Fruit fly (Drosophila melanogaster) whole organism, embryonic: Measurements from ENCODE around the gene CG6923.

Experiments
- Abd-B ChIP-seq: fragments of 200-800 bp; sonication (Bioruptor generic); optimal IDR thresholded peaks from 2 replicates; lab custom pipeline; 2018; ENCODE audit warnings: missing biosample characterization, mild to moderate bottlenecking, missing genetic modification characterization, moderate library complexity
- Bdp1 ChIP-seq: fragments of 200-800 bp; sonication (Bioruptor generic); optimal IDR thresholded peaks from 3 replicates; lab custom pipeline; 2016; ENCODE audit warnings: missing biosample characterization, missing genetic modification characterization
- CG10267 ChIP-seq: fragments of 200-800 bp; sonication (Bioruptor generic); optimal IDR thresholded peaks from 2 replicates; lab custom pipeline; 2018; ENCODE audit warnings: missing biosample characterization, mild to moderate bottlenecking, missing genetic modification characterization, moderate library complexity
- CG13894 ChIP-seq: fragments of 200-800 bp; sonication (Bioruptor generic); optimal IDR thresholded peaks from 3 replicates; lab custom pipeline; 2018; ENCODE audit warnings: missing biosample characterization, mild to moderate bottlenecking, missing genetic modification characterization, moderate library complexity
- CG14710 ChIP-seq: fragments of 200-800 bp; sonication (Bioruptor generic); optimal IDR thresholded peaks from 3 replicates; lab custom pipeline; 2019; ENCODE audit warnings: missing biosample characterization, mild to moderate bottlenecking, missing genetic modification characterization, moderate library complexity
- CG1529 ChIP-seq: fragments of 200-800 bp; sonication (Bioruptor generic); optimal IDR thresholded peaks from 3 replicates; lab custom pipeline; 2018; ENCODE audit warnings: missing biosample characterization, missing genetic modification characterization
- CG17359 ChIP-seq: fragments of 200-800 bp; sonication (Bioruptor generic); optimal IDR thresholded peaks from 3 replicates; lab custom pipeline; 2018; ENCODE audit warnings: missing biosample characterization, mild to moderate bottlenecking, missing genetic modification characterization, moderate library complexity
- CG18599 ChIP-seq: fragments of 200-800 bp; sonication (Bioruptor generic); optimal IDR thresholded peaks from 3 replicates; lab custom pipeline; 2017; ENCODE audit warnings: missing biosample characterization, missing genetic modification characterization, mild to moderate bottlenecking, moderate library complexity, missing genetic modification reagents
- CG32532 ChIP-seq: fragments of 200-800 bp; sonication (Bioruptor generic); IDR thresholded peaks from 2 replicates; pipeline ENCODE4 v1.3.6; 2022; ENCODE audit warnings: missing biosample characterization, missing genetic modification characterization
- CG3281 ChIP-seq: fragments of 200-800 bp; sonication (Bioruptor generic); optimal IDR thresholded peaks from 3 replicates; lab custom pipeline; 2017; ENCODE audit warnings: missing biosample characterization, mild to moderate bottlenecking, missing genetic modification characterization
- CG33557 ChIP-seq: fragments of 200-800 bp; sonication (Bioruptor generic); optimal IDR thresholded peaks from 2 replicates; lab custom pipeline; 2019; ENCODE audit warnings: missing biosample characterization, mild to moderate bottlenecking, missing genetic modification characterization, moderate library complexity
- CG3838 ChIP-seq: fragments of 200-800 bp; sonication (Bioruptor generic); optimal IDR thresholded peaks from 3 replicates; lab custom pipeline; 2016; ENCODE audit warnings: missing biosample characterization, missing genetic modification characterization
- CG43689 ChIP-seq: fragments of 200-800 bp; sonication (Bioruptor generic); IDR thresholded peaks from 2 replicates; pipeline ENCODE4 v1.3.6; 2022; ENCODE audit warnings: missing biosample characterization, missing genetic modification characterization
- CG5245 ChIP-seq: fragments of 200-800 bp; sonication (Bioruptor generic); optimal IDR thresholded peaks from 3 replicates; lab custom pipeline; 2016; ENCODE audit warnings: missing biosample characterization, missing genetic modification characterization
- CG6791 ChIP-seq: fragments of 200-800 bp; sonication (Bioruptor generic); IDR thresholded peaks from 3 replicates; pipeline ENCODE4 v1.3.6; 2022; ENCODE audit warnings: missing biosample characterization, missing genetic modification characterization; ENCODE audit not compliant: partially characterized antibody
- CG7786 ChIP-seq: fragments of 200-800 bp; sonication (Bioruptor generic); optimal IDR thresholded peaks from 2 replicates; lab custom pipeline; 2016; ENCODE audit warnings: missing biosample characterization, missing genetic modification characterization
- CG8478 ChIP-seq: fragments of >200 bp; optimal IDR thresholded peaks from 2 replicates; lab custom pipeline; 2018
- CHES-1-like ChIP-seq: fragments of 200-800 bp; sonication (Bioruptor generic); optimal IDR thresholded peaks from 2 replicates; lab custom pipeline; 2016; ENCODE audit warnings: missing biosample characterization, missing genetic modification characterization
- Chrac-16 ChIP-seq: fragments of 200-800 bp; sonication (Bioruptor generic); optimal IDR thresholded peaks from 3 replicates; lab custom pipeline; 2016; ENCODE audit warnings: missing biosample characterization, missing genetic modification characterization
- Dad ChIP-seq: fragments of 200-800 bp; sonication (Bioruptor generic); optimal IDR thresholded peaks from 3 replicates; lab custom pipeline; 2016; ENCODE audit warnings: missing biosample characterization, missing genetic modification characterization
- Deaf1 ChIP-seq: fragments of 200-800 bp; optimal IDR thresholded peaks from 3 replicates; lab custom pipeline; 2019; ENCODE audit warnings: missing biosample characterization, mild to moderate bottlenecking, missing genetic modification characterization, moderate library complexity
- E2f1 ChIP-seq: fragments of 200-800 bp; sonication (Bioruptor generic); IDR thresholded peaks from 2 replicates; pipeline ENCODE4 v1.3.6; 2022; ENCODE audit warnings: missing biosample characterization, missing genetic modification characterization
- Hr51 ChIP-seq, 2 experiments: fragments of 200-800 bp; sonication (Bioruptor generic); optimal IDR thresholded peaks; 2 replicates in 1 of 2; 3 replicates in 1 of 2; lab custom pipeline; 2016 to 2018; ENCODE audit warnings: missing biosample characterization in 2 of 2, missing genetic modification characterization in 2 of 2, mild to moderate bottlenecking in 1 of 2, moderate library complexity in 1 of 2
- Hsf ChIP-seq: fragments of 200-800 bp; sonication (Bioruptor generic); optimal IDR thresholded peaks from 3 replicates; lab custom pipeline; 2016; ENCODE audit warnings: missing biosample characterization, missing genetic modification characterization
- Kr ChIP-seq: fragments of 200-800 bp; sonication (Bioruptor generic); optimal IDR thresholded peaks from 2 replicates; lab custom pipeline; 2017; ENCODE audit warnings: missing biosample characterization, mild to moderate bottlenecking, missing genetic modification characterization
- Lim3 ChIP-seq: fragments of 200-800 bp; sonication (Bioruptor generic); IDR thresholded peaks from 2 replicates; pipeline ENCODE4 v1.3.6; 2022; ENCODE audit warnings: missing biosample characterization, missing genetic modification characterization
- Lpt ChIP-seq: fragments of >200 bp; optimal IDR thresholded peaks from 2 replicates; lab custom pipeline; 2018; ENCODE audit warnings: missing biosample characterization, missing genetic modification characterization
- Meics ChIP-seq: fragments of 200-800 bp; sonication (Bioruptor generic); optimal IDR thresholded peaks from 2 replicates; lab custom pipeline; 2017; ENCODE audit warnings: missing biosample characterization, mild to moderate bottlenecking, missing genetic modification characterization
- NFAT ChIP-seq: fragments of 200-800 bp; sonication (Bioruptor generic); IDR thresholded peaks from 2 replicates; pipeline ENCODE4 v1.3.6; 2022; ENCODE audit warnings: missing biosample characterization, missing genetic modification characterization
- PHDP ChIP-seq: fragments of 200-800 bp; sonication (Bioruptor generic); optimal IDR thresholded peaks from 3 replicates; lab custom pipeline; 2018; ENCODE audit warnings: missing biosample characterization, mild to moderate bottlenecking, missing genetic modification characterization, moderate library complexity
- Taf1 ChIP-seq: fragments of 200-800 bp; sonication (Bioruptor generic); IDR thresholded peaks from 2 replicates; pipeline ENCODE4 v1.3.6; 2022; ENCODE audit warnings: missing biosample characterization, missing genetic modification characterization
- bbx ChIP-seq: fragments of 200-800 bp; sonication (Bioruptor generic); IDR thresholded peaks from 2 replicates; pipeline ENCODE4 v1.3.6; 2022; ENCODE audit warnings: missing biosample characterization, missing genetic modification characterization; ENCODE audit not compliant: partially characterized antibody
- gro ChIP-seq: fragments of 200-800 bp; sonication (Bioruptor generic); optimal IDR thresholded peaks from 2 replicates; lab custom pipeline; 2016; ENCODE audit warnings: missing biosample characterization, missing genetic modification characterization
- gsb ChIP-seq: fragments of 200-800 bp; sonication (Bioruptor generic); IDR thresholded peaks from 2 replicates; pipeline ENCODE4 v1.3.6; 2022; ENCODE audit warnings: missing biosample characterization, missing genetic modification characterization
- her ChIP-seq: fragments of 200-800 bp; sonication (Bioruptor generic); optimal IDR thresholded peaks from 2 replicates; lab custom pipeline; 2016; ENCODE audit warnings: missing biosample characterization, missing genetic modification characterization
- ind ChIP-seq: fragments of 200-800 bp; sonication (Bioruptor generic); optimal IDR thresholded peaks from 3 replicates; lab custom pipeline; 2016; ENCODE audit warnings: missing biosample characterization, missing genetic modification characterization
- klu ChIP-seq: fragments of 200-800 bp; sonication (Bioruptor generic); IDR thresholded peaks from 2 replicates; pipeline ENCODE4 v1.3.6; 2022; ENCODE audit warnings: missing biosample characterization, missing genetic modification characterization
- lbe ChIP-seq: fragments of 200-800 bp; sonication (Bioruptor generic); optimal IDR thresholded peaks from 2 replicates; lab custom pipeline; 2016; ENCODE audit warnings: missing biosample characterization, mild to moderate bottlenecking, missing genetic modification characterization
- mam ChIP-seq: fragments of 200-800 bp; sonication (Bioruptor generic); optimal IDR thresholded peaks from 3 replicates; lab custom pipeline; 2016; ENCODE audit warnings: missing biosample characterization, missing genetic modification characterization
- mirr ChIP-seq: fragments of 200-800 bp; sonication (Bioruptor generic); optimal IDR thresholded peaks from 3 replicates; lab custom pipeline; 2018; ENCODE audit warnings: missing biosample characterization, mild to moderate bottlenecking, missing genetic modification characterization
- nau ChIP-seq: fragments of 200-800 bp; sonication (Bioruptor generic); optimal IDR thresholded peaks from 3 replicates; lab custom pipeline; 2017; ENCODE audit warnings: missing biosample characterization, mild to moderate bottlenecking, missing genetic modification characterization, missing genetic modification reagents
- nerfin-2 ChIP-seq: fragments of 200-800 bp; sonication (Bioruptor generic); IDR thresholded peaks from 2 replicates; pipeline ENCODE4 v1.3.6; 2022; ENCODE audit warnings: missing biosample characterization, missing genetic modification characterization; ENCODE audit not compliant: partially characterized antibody
- pnt ChIP-seq: fragments of 200-800 bp; sonication (Bioruptor generic); optimal IDR thresholded peaks from 3 replicates; lab custom pipeline; 2016; ENCODE audit warnings: missing biosample characterization, missing genetic modification characterization
- pum ChIP-seq: fragments of 200-800 bp; sonication (Bioruptor generic); optimal IDR thresholded peaks from 2 replicates; lab custom pipeline; 2016; ENCODE audit warnings: missing biosample characterization, missing genetic modification characterization
- rib ChIP-seq: fragments of 200-800 bp; sonication (Bioruptor generic); IDR thresholded peaks from 2 replicates; pipeline ENCODE4 v1.3.6; 2022; ENCODE audit warnings: missing biosample characterization, missing genetic modification characterization
- tgo ChIP-seq: fragments of 200-800 bp; sonication (Bioruptor generic); IDR thresholded peaks from 3 replicates; pipeline ENCODE4 v1.3.6; 2022; ENCODE audit warnings: missing biosample characterization, missing genetic modification characterization
- unc-4 ChIP-seq: fragments of 200-800 bp; sonication (Bioruptor generic); IDR thresholded peaks from 2 replicates; pipeline ENCODE4 v1.3.6; 2022; ENCODE audit warnings: missing biosample characterization, missing genetic modification characterization; ENCODE audit not compliant: partially characterized antibody
- vvl ChIP-seq: fragments of 200-800 bp; sonication (Bioruptor generic); IDR thresholded peaks from 2 replicates; pipeline ENCODE4 v1.3.6; 2022; ENCODE audit warnings: missing biosample characterization, missing genetic modification characterization

The CG6923 gene

dm6 chr3R:11778012-11778865 is 28.4 kb upstream of the CG6923 start (continued):
- TF ChIP-seq her (GFP tag; lab: Kevin White, UChicago): peak; percentile 75
- TF ChIP-seq NFAT (GFP tag; lab: Robert Waterston, UW): peak; percentile 25; the same call in 1 of the 2 replicates
- TF ChIP-seq Lpt (GFP tag; lab: Kevin White, UChicago): no peak
- no peak for TF ChIP-seq CG7786 (GFP tag; lab: Kevin White, UChicago)
- TF ChIP-seq CG8478: peak; percentile 4
- TF ChIP-seq CG1529 (GFP tag; lab: Kevin White, UChicago): peak; percentile 55
- peak; percentile 87 for TF ChIP-seq Deaf1 (tag; lab: Kevin White, UChicago)
- peak; percentile 58 for TF ChIP-seq Abd-B
- TF ChIP-seq pnt (GFP tag; lab: Kevin White, UChicago): peak; percentile 40
- TF ChIP-seq CHES-1-like (GFP tag; lab: Kevin White, UChicago): peak; percentile 45
- TF ChIP-seq E2f1 (GFP tag; lab: Robert Waterston, UW): 0 out of 2 replicates have a peak, but pooled peaks have one; percentile 27
- peak; percentile 53; the same call in 1 of the 2 replicates for TF ChIP-seq nerfin-2 (GFP tag; lab: Robert Waterston, UW)
- 0 out of 2 replicates have a peak, but pooled peaks have one; percentile 27 for TF ChIP-seq unc-4 (GFP tag; lab: Robert Waterston, UW)
- peak; percentile 73 for TF ChIP-seq gro (GFP tag; lab: Kevin White, UChicago)
- TF ChIP-seq ind: peak; percentile 28
- no peak for TF ChIP-seq Taf1
- peak; percentile 53 to 58 for TF ChIP-seq Hr51 (GFP tag; optimal IDR thresholded peaks at IDR 0.05; lab: Kevin White, UChicago)
- peak; percentile 40; the same call in 1 of the 2 replicates for TF ChIP-seq CG32532 (GFP tag; lab: Robert Waterston, UW)
- TF ChIP-seq CG3838: peak; percentile 14
- peak; percentile 24 for TF ChIP-seq PHDP (tag; lab: Kevin White, UChicago)
- peak; percentile 30 for TF ChIP-seq Dad (GFP tag; lab: Kevin White, UChicago)
- TF ChIP-seq CG5245 (GFP tag; lab: Kevin White, UChicago): no peak
- peak; percentile 57; the same call in 2 of the 3 replicates for TF ChIP-seq tgo
- TF ChIP-seq CG43689 (GFP tag; lab: Robert Waterston, UW): no peak
- TF ChIP-seq rib (GFP tag; lab: Robert Waterston, UW): peak; percentile 78; the same call in 1 of the 2 replicates
- peak; percentile 26 for TF ChIP-seq CG17359 (tag; lab: Kevin White, UChicago)
- peak; percentile 65 for TF ChIP-seq CG3281 (GFP tag; lab: Kevin White, UChicago)
- peak; percentile 58; the same call in 1 of the 3 replicates for TF ChIP-seq CG6791 (GFP tag; lab: Robert Waterston, UW)
- TF ChIP-seq mam (GFP tag; lab: Kevin White, UChicago): peak; percentile 44
- TF ChIP-seq pum (GFP tag; lab: Kevin White, UChicago): no peak
- TF ChIP-seq Hsf (GFP tag; lab: Kevin White, UChicago): peak; percentile 18
- TF ChIP-seq lbe: no peak
- TF ChIP-seq nau (GFP tag; lab: Kevin White, UChicago): no peak
- TF ChIP-seq Kr (GFP tag; lab: Kevin White, UChicago): peak; percentile 99
- TF ChIP-seq bbx: peak; percentile 67
- TF ChIP-seq mirr (GFP tag; lab: Kevin White, UChicago): peak; percentile 60
- peak; percentile 51 for TF ChIP-seq CG10267 (tag; lab: Kevin White, UChicago)
- TF ChIP-seq CG13894: peak; percentile 81
- peak; percentile 66 for TF ChIP-seq Meics (GFP tag; lab: Kevin White, UChicago)
- peak; percentile 44 for TF ChIP-seq CG18599
- peak; percentile 81 for TF ChIP-seq CG33557
- TF ChIP-seq Lim3: no peak
- peak; percentile 3 for TF ChIP-seq Bdp1 (GFP tag; lab: Kevin White, UChicago)
- no peak for TF ChIP-seq klu (GFP tag; lab: Robert Waterston, UW)
- TF ChIP-seq vvl (GFP tag; lab: Robert Waterston, UW): 0 out of 2 replicates have a peak, but pooled peaks have one; percentile 26
- peak; percentile 60 for TF ChIP-seq Chrac-16 (GFP tag; lab: Kevin White, UChicago)
- no peak for TF ChIP-seq gsb (GFP tag; lab: Robert Waterston, UW)
- peak; percentile 69 for TF ChIP-seq CG14710 (tag; lab: Kevin White, UChicago)
